Worm (Caenorhabditis elegans) whole organism, midembryonic: Measurements from ENCODE around the gene btbd-10.

Source experiments
- T22C8.4 ChIP-seq: fragments of 200-800 bp; sonication (Bioruptor generic); IDR thresholded peaks from 2 replicates; pipeline ENCODE4 v1.3.6; 2022; ENCODE audit warnings: missing genetic modification characterization, missing compliant biosample characterization
- cog-1 ChIP-seq: sonication (generic microtip); optimal IDR thresholded peaks from 2 replicates; lab custom pipeline; 2016; ENCODE audit warnings: missing genetic modification characterization, missing compliant biosample characterization
- flt-1 ChIP-seq: fragments of 200-800 bp; sonication (Bioruptor generic); IDR thresholded peaks from 2 replicates; pipeline ENCODE4 v1.3.6; 2022; ENCODE audit warnings: missing genetic modification characterization, missing compliant biosample characterization
- klf-2 ChIP-seq: fragments of 200-800 bp; sonication (Bioruptor generic); conservative IDR thresholded peaks from 2 replicates; pipeline ENCODE4 v1.3.6; 2022; ENCODE audit warnings: missing genetic modification reagents, missing genetic modification characterization, missing compliant biosample characterization
- med-1 ChIP-seq: sonication (generic microtip); optimal IDR thresholded peaks from 2 replicates; lab custom pipeline; 2017; ENCODE audit warnings: missing genetic modification characterization, mild to moderate bottlenecking, missing compliant biosample characterization, antibody characterized with exemption, missing genetic modification reagents; ENCODE audit not compliant: insufficient read depth
- ref-1 ChIP-seq: fragments of 200-800 bp; sonication (Bioruptor generic); conservative IDR thresholded peaks from 2 replicates; pipeline ENCODE4 v1.3.6; 2022; ENCODE audit warnings: missing genetic modification reagents, missing genetic modification characterization, missing compliant biosample characterization
- tab-1 ChIP-seq: fragments of 200-800 bp; sonication (Bioruptor generic); IDR thresholded peaks from 2 replicates; pipeline ENCODE4 v1.3.6; 2022; ENCODE audit warnings: missing genetic modification characterization, missing compliant biosample characterization
- ztf-23 ChIP-seq: fragments of 200-800 bp; sonication (Bioruptor generic); IDR thresholded peaks from 2 replicates; pipeline ENCODE4 v1.3.6; 2022; ENCODE audit warnings: missing genetic modification reagents, missing genetic modification characterization, missing compliant biosample characterization
- ztf-29 ChIP-seq: fragments of 200-800 bp; sonication (Bioruptor generic); IDR thresholded peaks from 2 replicates; pipeline ENCODE4 v1.3.6; 2022; ENCODE audit warnings: missing genetic modification reagents, missing genetic modification characterization, missing compliant biosample characterization

DNA sequence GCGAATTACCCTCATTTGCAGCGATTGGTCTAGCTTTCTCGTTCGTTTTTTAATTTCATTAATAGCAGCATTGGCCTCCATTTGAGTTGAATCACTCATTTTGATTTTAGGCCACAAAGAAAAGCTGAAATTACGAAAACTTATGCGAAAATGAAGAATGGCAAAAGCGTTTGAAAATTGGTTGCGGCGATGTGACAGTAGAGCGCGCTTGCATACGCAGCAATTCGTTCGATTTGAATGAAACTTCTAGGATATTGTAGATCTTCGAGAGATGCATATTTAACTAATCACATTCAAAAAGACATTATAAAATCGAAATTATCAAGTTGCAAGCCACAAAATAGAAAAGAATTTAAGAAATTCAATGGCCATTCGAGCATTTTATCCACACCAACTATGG is 54.9 kb downstream of the btbd-10 start, which contains the start of gene ulp-2:
- TF ChIP-seq ztf-29 (GFP tag; lab: Robert Waterston, UW) = no peak
- TF ChIP-seq klf-2 (GFP tag; lab: Robert Waterston, UW) = no peak
- no peak for TF ChIP-seq T22C8.4 (GFP tag; lab: Robert Waterston, UW)
- 0 out of 2 replicates have a peak, but pooled peaks have one; percentile 19 for TF ChIP-seq ztf-23
- TF ChIP-seq tab-1 = no peak
- TF ChIP-seq flt-1 (GFP tag; lab: Robert Waterston, UW) = no peak
- no peak for TF ChIP-seq cog-1 (tag; lab: Kevin White, UChicago)
- no peak for TF ChIP-seq med-1 (GFP tag; lab: Kevin White, UChicago)
- no peak for TF ChIP-seq ref-1
